Worm (Caenorhabditis elegans): ENCODE results near the gene unc-22.
A peak's percentile ranks its signal among the peaks of the same experiment; 100 is the strongest.

The unc-22 gene

ce11 chrIV:11957074-11957473 is 53.7 kb downstream of the unc-22 start:
- TF ChIP-seq aha-1 (tag; optimal IDR thresholded peaks at IDR 0.05) (no peak), unc-86 (tag; optimal IDR thresholded peaks at IDR 0.05) (no peak), ceh-82 (tag; optimal IDR thresholded peaks at IDR 0.05) (no peak), C04F5.9 (tag; optimal IDR thresholded peaks at IDR 0.05) (no peak), hpl-2 (GFP tag; optimal IDR thresholded peaks at IDR 0.05) (no peak), ces-1 (GFP tag; optimal IDR thresholded peaks at IDR 0.05) (no peak), pag-3 (tag; optimal IDR thresholded peaks at IDR 0.05; ENCODE audit: borderline replicate concordance, insufficient read depth) (no peak), dsc-1 (tag; optimal IDR thresholded peaks at IDR 0.05) (peak; percentile 4), fkh-10 (GFP tag; optimal IDR thresholded peaks at IDR 0.05) (no peak), nhr-90 (tag; optimal IDR thresholded peaks at IDR 0.05; ENCODE audit: poor library complexity) (no peak), ama-1 (optimal IDR thresholded peaks at IDR 0.05) (no peak), sup-37 (GFP tag; optimal IDR thresholded peaks at IDR 0.05) (no peak), nhr-28 (tag; optimal IDR thresholded peaks at IDR 0.05) (no peak), blmp-1 (tag; optimal IDR thresholded peaks at IDR 0.05) (peak; percentile 26), unc-30 (tag; optimal IDR thresholded peaks at IDR 0.05) (no peak), unc-98 (GFP tag; IDR thresholded peaks at IDR 0.05) (no peak), nhr-20 (tag; optimal IDR thresholded peaks at IDR 0.05) (no peak), nhr-77 (tag; optimal IDR thresholded peaks at IDR 0.05) (peak; percentile 80), irx-1 (tag; optimal IDR thresholded peaks at IDR 0.05) (no peak), swsn-7 (tag; optimal IDR thresholded peaks at IDR 0.05) (no peak), dpl-1 (GFP tag; optimal IDR thresholded peaks at IDR 0.05) (no peak), nhr-71 (tag; optimal IDR thresholded peaks at IDR 0.05) (peak; percentile 47), lsy-2 (tag; optimal IDR thresholded peaks at IDR 0.05) (peak; percentile 3 to 6), ztf-11 (tag; optimal IDR thresholded peaks at IDR 0.05) (no peak), mep-1 (tag; optimal IDR thresholded peaks at IDR 0.05) (peak; percentile 10), snu-23 (GFP tag; optimal IDR thresholded peaks at IDR 0.05) (no peak), efl-3 (GFP tag; optimal IDR thresholded peaks at IDR 0.05) (no peak), grh-1 (GFP tag; IDR thresholded peaks at IDR 0.05) (no peak), nhr-84 (tag; optimal IDR thresholded peaks at IDR 0.05) (no peak), tlp-1 (tag; optimal IDR thresholded peaks at IDR 0.05) (no peak), C16A3.4 (tag; optimal IDR thresholded peaks at IDR 0.05) (no peak), Y116A8C.19 (tag; optimal IDR thresholded peaks at IDR 0.05; ENCODE audit: borderline replicate concordance) (no peak), fos-1 (tag; optimal IDR thresholded peaks at IDR 0.05) (no peak), unc-130 (tag; optimal IDR thresholded peaks at IDR 0.05) (peak; percentile 26), snpc-4 (tag; optimal IDR thresholded peaks at IDR 0.05) (no peak), sox-4 (tag; optimal IDR thresholded peaks at IDR 0.05) (no peak), egl-27 (tag; optimal IDR thresholded peaks at IDR 0.05) (no peak), alr-1 (tag; optimal IDR thresholded peaks at IDR 0.05; ENCODE audit: borderline replicate concordance) (no peak), isw-1 (GFP tag; IDR thresholded peaks at IDR 0.05) (no peak), nhr-47 (tag; optimal IDR thresholded peaks at IDR 0.05) (no peak), hlh-4 (tag; optimal IDR thresholded peaks at IDR 0.05) (no peak), fkh-8 (tag; optimal IDR thresholded peaks at IDR 0.05) (no peak), hlh-17 (GFP tag; optimal IDR thresholded peaks at IDR 0.05; ENCODE audit: borderline replicate concordance) (no peak), lin-13 (GFP tag; optimal IDR thresholded peaks at IDR 0.05) (no peak), elt-2 (tag; optimal IDR thresholded peaks at IDR 0.05) (no peak), nhr-85 (tag) (no peak), vab-15 (tag; optimal IDR thresholded peaks at IDR 0.05) (no peak), lin-35 (GFP tag; optimal IDR thresholded peaks at IDR 0.05) (peak in 1 of 2 experiments; percentile 5), mab-9 (GFP tag; IDR thresholded peaks at IDR 0.05) (no peak), ets-5 (GFP tag; IDR thresholded peaks at IDR 0.05) (no peak), fkh-4 (tag; optimal IDR thresholded peaks at IDR 0.05; ENCODE audit: borderline replicate concordance) (no peak), lin-39 (tag; optimal IDR thresholded peaks at IDR 0.05) (no peak), elt-3 (tag; optimal IDR thresholded peaks at IDR 0.05) (no peak), nhr-19 (GFP tag; conservative IDR thresholded peaks at IDR 0.05) (peak; percentile 46)
